Fruit fly (Drosophila melanogaster) S2 (cell line): ENCODE results near the gene gzl.

ENCODE experiments used
- CG8478 ChIP-seq: fragments of >200 bp; optimal IDR thresholded peaks from 2 replicates; lab custom pipeline; 2018
- CTCF ChIP-seq, 2 experiments: fragments of >200 bp; optimal IDR thresholded peaks; 2 replicates each; lab custom pipeline; 2018

dm6 chr3R:6381784-6382183, 930 bp upstream of the gzl start:
- TF ChIP-seq CTCF (optimal IDR thresholded peaks at IDR 0.05; lab: Kevin White, UChicago) = no peak
- TF ChIP-seq CG8478 (lab: Kevin White, UChicago) = no peak
